Fruit fly (Drosophila melanogaster) ovary, adult (tissue): ENCODE data around the gene side-II.

Source experiments
- CG17801 ChIP-seq: fragments of 200-800 bp; optimal IDR thresholded peaks from 2 replicates; lab custom pipeline; 2019; ENCODE audit warnings: missing biosample characterization, mild to moderate bottlenecking, missing genetic modification characterization, moderate library complexity; ENCODE audit not compliant: partially characterized antibody

Gene side-II

DNA sequence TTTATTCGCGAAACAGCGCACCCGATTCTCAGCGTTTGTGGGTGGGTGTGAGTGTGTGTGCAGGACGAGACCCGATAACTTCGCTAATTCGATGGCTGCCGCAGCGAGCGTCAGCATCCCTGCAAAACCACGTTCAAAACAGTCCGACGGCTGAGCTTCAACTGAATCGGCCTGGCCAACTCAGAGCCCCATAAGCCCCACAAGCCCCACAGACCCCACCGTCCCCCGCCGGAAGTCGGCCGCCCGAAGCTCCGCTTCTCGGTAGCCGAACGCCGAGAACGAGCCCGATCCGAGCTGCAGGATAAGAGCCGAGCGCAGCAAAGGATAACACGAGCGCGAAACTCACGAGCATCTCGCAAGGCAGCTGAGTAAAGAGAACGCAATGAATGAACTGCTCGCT lies at the start of gene side-II:
Gene side-II, minus strand, starts transcription at position 168 of the 400 bp plus-strand sequence.
- TF ChIP-seq CG17801 (GFP tag; lab: Kevin White, UChicago), result no peak

DNA sequence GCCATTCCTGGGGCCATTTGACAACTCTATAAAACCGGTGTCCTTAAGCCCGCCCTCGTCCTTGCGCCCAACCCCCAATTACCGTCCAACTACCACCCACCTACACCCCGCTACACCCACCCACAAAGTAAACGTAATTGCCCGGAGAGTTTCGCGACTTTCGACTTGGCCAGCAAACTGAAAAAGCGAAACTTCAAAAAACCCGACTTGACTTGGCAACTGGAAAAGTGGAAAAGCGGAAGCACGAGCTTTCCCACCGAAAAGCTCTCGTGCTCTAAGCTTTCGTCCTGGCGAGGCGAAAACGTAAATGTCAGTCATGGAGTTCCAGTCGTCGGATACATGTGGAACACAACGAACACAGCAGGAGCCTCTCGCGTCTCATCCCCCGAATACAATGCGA lies 43.9 kb upstream of the side-II start, which contains the start of gene GABA-B-R1:
Gene GABA-B-R1, plus strand, starts transcription at position 301 of the 400 bp plus-strand sequence.
- TF ChIP-seq CG17801 (GFP tag; lab: Kevin White, UChicago), result no peak

DNA sequence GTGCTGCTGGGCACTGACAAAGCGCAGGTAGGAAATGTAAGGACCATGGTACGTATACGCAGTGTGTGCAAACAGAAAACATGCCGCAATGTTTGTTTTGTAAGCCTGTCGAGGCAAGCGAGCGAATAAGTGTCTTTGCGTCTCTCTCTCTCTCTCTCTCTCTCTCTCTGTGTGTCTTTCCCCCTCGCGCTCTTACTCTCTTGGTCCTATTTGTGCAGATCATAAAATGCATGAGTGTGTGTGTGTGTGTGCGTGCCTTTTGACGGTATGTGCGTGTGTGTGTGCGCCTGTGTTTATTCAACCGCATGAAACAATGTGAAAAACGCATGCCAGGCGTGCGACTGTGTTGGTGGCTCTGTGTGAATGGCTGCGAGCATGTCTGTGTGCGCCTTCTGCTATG lies 41.4 kb upstream of the side-II start:
- TF ChIP-seq CG17801 (GFP tag; lab: Kevin White, UChicago), result no peak

DNA sequence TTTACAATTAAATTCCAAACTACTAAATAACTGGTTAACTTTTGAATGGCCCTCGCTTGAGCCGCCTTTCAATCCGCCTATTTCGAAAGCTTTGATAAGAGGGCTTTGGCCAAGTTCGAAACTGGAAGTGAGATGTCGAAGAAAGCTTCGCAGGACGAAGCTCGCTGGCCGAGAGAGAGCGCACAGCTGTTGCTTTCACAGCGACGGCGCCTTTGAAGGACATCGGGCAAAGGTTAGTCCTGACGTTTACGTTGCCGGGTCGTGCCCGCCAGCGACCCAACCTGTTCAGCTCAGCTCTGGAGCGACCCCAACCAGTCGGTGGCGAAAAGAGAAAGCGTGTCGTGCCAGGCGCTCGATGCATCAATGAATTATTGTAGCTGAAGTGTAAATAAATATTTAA lies 39.7 kb upstream of the side-II start:
- TF ChIP-seq CG17801 (GFP tag; lab: Kevin White, UChicago), result no peak

DNA sequence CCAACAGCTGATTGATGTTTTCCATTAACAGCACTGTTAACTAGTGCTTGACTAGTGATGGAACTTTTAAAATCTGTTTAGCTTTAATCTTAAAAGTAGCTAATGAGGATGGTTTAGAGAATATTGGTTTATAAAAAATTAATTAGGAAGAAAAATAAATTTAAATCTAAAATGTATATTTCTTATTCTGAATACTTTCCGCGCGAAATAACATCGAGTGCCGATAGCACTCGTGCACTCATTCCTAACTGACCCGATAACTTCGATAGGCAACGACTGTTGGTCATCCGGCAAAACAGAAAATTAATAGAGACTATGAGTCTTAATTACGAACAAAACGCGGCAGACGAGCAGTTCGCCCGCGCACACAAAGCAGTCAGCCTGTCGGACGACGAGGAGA lies 37.6 kb upstream of the side-II start, which contains the start of the genes THG and Rnmt:
Gene THG, minus strand, starts transcription at position 22 of the 400 bp plus-strand sequence.
Gene Rnmt, plus strand, starts transcription at position 237 of the 400 bp plus-strand sequence.
- peak; percentile 86 for TF ChIP-seq CG17801 (GFP tag; lab: Kevin White, UChicago)

DNA sequence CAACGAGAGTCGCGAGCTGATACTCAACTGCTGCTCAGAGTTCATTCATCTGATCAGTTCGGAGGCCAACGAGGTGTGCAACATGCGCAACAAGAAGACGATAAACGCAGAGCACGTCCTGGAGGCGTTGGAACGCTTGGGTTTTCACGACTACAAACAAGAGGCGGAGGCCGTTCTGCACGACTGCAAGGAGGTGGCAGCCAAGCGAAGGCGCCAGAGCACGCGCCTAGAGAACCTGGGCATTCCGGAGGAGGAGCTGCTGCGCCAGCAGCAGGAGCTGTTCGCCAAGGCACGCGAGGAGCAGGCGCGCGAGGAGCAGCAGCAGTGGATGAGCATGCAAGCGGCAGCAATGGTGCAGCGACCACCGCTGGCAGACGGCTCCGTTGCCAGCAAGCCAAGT lies 35.9 kb upstream of the side-II start:
- no peak for TF ChIP-seq CG17801 (GFP tag; lab: Kevin White, UChicago)

DNA sequence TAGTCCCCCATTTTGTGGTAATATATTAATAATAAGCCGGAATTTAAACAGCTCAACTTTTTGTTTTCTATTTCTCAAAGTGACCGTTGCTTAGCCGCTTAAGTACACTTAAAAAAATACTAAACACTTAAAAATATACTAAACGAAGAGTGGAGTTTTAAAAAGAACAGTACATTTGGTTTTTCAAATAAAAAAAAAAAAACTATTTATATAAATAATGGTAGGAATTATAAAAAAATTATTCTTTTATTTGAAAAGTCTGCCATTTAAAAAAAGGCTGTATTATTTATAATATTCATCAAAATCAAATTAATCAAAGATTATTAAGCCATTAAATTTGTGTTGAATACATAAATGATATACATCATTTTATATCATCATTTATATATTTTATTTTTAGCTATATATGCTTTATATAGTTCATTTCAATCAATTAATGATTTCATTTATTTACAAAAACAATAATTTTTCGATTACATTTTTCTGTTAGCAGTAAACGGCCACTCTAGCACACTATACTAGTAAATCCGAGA lies 35.3 kb upstream of the side-II start, which contains the start of the genes Ankrd49 and NC2beta:
Gene Ankrd49, minus strand, starts transcription at position 101 of the 533 bp plus-strand sequence.
Gene NC2beta, plus strand, starts transcription at position 483 of the 533 bp plus-strand sequence.
- TF ChIP-seq CG17801 (GFP tag; lab: Kevin White, UChicago), result no peak

DNA sequence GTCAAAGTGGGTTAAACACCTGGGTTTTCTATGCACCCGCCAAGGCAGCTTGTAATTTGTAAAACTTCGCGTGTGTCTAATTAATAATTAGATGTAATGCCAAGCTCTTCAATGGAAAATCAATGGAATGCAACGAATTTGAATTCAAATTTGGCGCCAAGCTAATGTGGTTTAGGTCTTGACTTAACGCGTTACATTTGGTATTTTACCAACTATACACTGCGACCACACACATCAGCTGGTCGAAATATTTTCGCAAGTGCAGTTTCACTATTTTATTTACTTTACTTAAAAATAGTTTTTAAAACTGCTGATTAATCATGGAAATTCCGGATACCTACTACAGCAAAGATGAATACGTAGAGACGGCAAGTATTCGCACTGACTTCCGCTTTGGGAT lies 33.4 kb upstream of the side-II start, which contains the start of gene DCTN5-p25:
Gene DCTN5-p25, plus strand, starts transcription at position 229 of the 400 bp plus-strand sequence.
- TF ChIP-seq CG17801 (GFP tag; lab: Kevin White, UChicago), result no peak

DNA sequence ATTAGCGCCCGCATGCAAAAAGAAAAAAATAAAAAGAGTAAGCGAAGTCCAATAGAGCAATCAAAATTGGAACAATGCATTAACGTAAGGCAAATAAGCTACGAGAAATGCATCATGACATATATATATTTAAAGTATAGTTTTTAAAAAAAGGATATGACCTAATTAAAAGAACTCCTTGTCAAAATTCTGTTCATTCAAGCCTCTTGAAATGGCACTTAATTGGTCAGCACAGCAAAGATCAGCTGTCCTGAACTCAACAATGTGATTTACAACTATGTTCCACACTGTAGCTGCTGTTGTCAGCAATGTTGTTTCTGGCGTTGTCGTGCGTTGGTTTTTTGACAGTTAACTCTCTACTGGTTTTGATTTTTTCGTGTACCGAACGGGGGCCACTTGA lies 29.7 kb upstream of the side-II start:
- peak; percentile 50 for TF ChIP-seq CG17801 (GFP tag; lab: Kevin White, UChicago)

DNA sequence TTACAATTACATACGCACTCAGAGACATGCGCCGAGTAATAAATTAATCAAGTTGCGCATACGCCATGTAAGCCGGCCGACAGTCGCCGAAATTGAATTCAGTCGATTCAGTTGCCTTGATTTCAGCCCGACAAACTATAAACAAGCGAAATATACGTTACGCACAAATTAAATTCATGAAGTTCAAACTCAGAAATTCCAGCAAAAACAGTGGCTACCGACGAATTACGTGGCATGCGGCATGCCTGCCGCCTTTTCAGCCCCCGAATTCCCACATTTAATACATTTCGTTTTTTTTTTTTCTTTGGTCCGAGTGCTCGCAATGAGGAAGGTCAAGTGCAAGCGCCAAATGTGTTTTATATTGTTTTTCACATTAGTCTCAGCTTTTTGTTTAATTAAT lies 28.3 kb upstream of the side-II start:
- TF ChIP-seq CG17801 (GFP tag; lab: Kevin White, UChicago), result no peak

DNA sequence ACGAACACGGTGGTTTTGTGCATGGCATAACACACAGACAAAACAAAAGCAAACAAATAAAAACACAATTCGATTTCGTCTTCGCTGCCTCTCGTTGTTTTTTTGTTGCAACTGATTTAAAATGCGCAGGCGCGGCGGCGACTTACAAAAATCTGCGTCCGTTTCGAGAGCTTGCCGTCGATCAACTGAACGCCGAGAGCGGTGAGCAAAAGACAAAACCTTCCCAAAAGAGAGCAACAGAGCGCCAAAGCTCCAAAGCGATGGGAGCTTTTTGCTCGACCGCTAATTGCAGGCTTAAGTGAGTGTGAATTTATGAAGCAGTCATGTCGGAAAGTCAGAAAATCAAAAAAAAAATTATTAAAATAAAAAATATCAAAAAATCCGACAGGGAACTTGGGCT lies 25.3 kb upstream of the side-II start, which contains the start of gene mol:
Gene mol, minus strand, starts transcription at position 190 of the 400 bp plus-strand sequence.
- no peak for TF ChIP-seq CG17801 (GFP tag; lab: Kevin White, UChicago)

DNA sequence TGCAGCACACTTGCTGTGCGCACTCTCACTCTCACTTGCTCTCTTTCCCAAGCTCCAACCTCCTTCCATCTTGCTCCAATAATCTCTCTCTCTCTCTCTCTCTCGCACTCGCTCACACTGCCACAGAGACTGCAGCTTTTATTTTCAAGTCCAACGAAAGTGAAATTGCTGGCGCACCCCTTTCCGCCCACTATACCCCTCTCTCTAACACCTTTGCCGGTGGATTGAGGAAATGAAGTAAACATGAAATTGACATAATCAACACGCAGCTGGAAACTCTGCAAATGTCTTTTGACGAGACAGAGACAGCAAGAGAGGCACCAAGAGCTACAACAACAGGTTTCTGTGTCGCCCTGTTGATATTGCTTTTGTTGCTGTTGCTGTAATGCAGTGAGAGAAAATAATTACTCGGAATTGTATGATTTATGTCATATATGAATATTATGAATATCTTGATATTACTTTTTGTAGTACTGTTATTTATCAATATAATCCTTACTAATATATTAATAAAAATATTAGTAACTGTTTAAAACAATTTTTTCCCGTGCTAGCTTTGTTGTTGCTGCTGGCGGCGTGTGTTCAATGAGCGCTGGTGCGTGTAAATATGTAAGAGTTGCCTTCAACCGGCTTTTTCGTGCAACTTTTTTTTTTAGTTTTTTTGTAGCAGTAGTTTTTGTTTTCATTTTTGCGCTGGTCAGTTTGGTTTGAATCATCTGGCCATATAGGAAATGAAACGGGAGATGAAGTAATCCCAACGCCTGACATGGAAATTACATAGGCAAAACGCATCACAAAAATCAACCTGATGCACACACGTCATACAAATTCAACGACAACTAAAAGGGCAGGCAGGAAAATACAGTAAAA lies 23.7 kb upstream of the side-II start:
- TF ChIP-seq CG17801 (GFP tag; lab: Kevin White, UChicago), result peak; percentile 26

DNA sequence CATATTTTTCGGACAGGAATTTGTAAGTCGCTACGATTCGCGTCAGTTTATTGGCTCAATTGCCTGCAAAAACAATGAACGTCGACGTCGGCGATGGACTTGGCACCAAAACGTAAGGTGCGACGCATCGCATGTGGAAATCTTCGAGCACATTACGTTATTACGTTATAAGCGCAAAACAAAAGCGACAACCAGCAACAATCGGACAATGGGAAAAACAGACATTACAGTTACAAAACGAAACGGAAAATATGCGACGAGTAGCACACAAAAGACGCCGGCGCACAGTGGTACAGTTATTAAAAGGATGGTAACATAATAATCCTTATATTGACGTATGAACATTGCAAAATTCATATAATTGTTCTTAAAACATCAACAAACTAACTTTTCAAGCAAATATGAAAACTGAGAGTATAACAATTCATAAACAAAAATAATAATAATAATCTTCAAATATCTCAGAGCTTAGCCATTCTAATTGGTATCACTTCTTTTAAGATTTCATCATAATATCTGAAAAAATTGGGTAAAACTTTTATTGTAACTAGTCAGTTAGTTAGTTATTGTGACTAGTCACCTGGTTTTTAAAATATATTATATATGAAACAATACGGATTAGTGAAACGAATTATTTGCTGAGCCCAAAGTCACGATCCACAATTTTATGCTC lies 22.9 kb upstream of the side-II start:
- no peak for TF ChIP-seq CG17801 (GFP tag; lab: Kevin White, UChicago)

DNA sequence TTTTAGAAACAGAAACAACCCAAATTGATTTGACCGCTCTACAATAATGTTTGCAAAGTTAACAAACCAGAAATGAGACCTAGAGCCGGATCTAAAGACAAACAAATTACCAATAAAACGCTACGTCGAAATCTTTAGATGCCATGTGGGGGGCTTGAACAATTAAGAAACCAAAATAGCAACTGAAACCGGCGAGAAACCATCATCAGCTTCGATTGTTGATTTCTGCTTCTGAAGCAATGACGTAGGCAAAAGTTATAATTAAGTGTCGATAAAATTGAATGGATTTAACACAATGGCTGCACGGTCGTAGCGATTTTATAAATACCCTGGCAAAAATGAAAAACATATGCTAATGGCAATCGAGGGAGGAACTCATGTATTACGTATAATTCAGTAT lies 20.8 kb upstream of the side-II start:
- no peak for TF ChIP-seq CG17801 (GFP tag; lab: Kevin White, UChicago)

DNA sequence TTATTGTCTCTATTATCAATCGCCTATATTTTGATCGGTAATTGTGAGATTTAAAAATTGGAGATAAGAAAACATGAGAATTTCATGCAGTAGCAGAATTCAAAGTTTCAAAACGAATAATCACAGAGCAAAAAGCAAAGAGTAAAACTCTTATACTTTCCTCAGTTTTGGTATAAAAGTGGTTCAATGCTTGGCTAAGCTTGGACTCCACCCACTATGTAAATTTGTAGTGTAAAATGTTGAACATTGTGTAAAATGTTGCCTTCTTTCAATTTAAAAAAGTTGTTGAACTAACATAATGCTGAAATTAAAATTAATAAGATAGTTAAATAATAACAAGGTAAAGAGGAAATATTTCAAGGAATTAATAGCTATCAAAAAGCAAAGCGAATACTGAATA lies 736 bp upstream of the side-II start:
- no peak for TF ChIP-seq CG17801 (GFP tag; lab: Kevin White, UChicago)
